Fruit fly (Drosophila melanogaster): ENCODE measurements around the gene CG3281.

The CG3281 gene

DNA sequence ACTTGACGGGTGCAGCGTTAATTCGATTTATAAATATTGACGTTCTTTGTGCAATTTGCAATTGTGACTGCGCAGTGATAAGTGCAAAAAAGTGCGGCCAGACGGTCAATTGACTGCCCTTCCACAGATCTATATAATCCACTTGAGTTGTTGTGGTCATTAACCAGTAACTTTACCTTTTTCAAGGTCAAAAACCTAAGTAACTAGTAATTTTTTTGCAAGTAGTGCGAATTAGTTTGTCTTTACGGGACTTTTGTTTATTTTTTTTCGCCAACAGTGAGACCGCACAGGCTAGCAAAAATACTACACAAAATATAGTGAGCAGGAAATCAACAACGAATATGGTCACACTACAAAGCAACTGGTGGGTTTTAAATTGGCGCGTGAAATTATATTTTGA lies 12.0 kb upstream of the CG3281 start, which contains the start of gene Tango9 (continued):
- TF ChIP-seq pum (GFP tag; optimal IDR thresholded peaks at IDR 0.05) (no peak), bcd (GFP tag; optimal IDR thresholded peaks at IDR 0.05) (no peak), Hsf (GFP tag; optimal IDR thresholded peaks at IDR 0.05) (peak; percentile 9), vnd (GFP tag; IDR thresholded peaks at IDR 0.05; ENCODE audit: partially characterized antibody) (no peak), CG42726 (GFP tag; IDR thresholded peaks at IDR 0.05; ENCODE audit: partially characterized antibody) (no peak), CG10267 (tag; optimal IDR thresholded peaks at IDR 0.05) (peak; percentile 39), CG3847 (GFP tag; IDR thresholded peaks at IDR 0.05) (no peak), cas (GFP tag; IDR thresholded peaks at IDR 0.05) (no peak), CG33213 (GFP tag; optimal IDR thresholded peaks at IDR 0.05) (peak; percentile 28), repo (GFP tag; optimal IDR thresholded peaks at IDR 0.05) (no peak), CG3995 (GFP tag; optimal IDR thresholded peaks at IDR 0.05) (peak; percentile 47), stwl (tag; optimal IDR thresholded peaks at IDR 0.05) (peak; percentile 83), CG18262 (tag; optimal IDR thresholded peaks at IDR 0.05) (no peak), Dfd (GFP tag; optimal IDR thresholded peaks at IDR 0.05) (no peak), HHEX (GFP tag; optimal IDR thresholded peaks at IDR 0.05) (no peak), CG17385 (GFP tag; optimal IDR thresholded peaks at IDR 0.05) (peak; percentile 17), rib (GFP tag; IDR thresholded peaks at IDR 0.05) (peak; percentile 45; the same call in 1 of the 2 replicates), nmo (GFP tag; optimal IDR thresholded peaks at IDR 0.05) (peak; percentile 25), CG2712 (tag; optimal IDR thresholded peaks at IDR 0.05) (peak; percentile 25), CG12104 (GFP tag; optimal IDR thresholded peaks at IDR 0.05) (no peak), her (GFP tag; optimal IDR thresholded peaks at IDR 0.05) (peak; percentile 22), Dbx (GFP tag; IDR thresholded peaks at IDR 0.05) (no peak), CG3407 (GFP tag; optimal IDR thresholded peaks at IDR 0.05) (no peak), ci (GFP tag; IDR thresholded peaks at IDR 0.05) (peak; percentile 62; the same call in 2 of the 3 replicates), Dek (tag; optimal IDR thresholded peaks at IDR 0.05) (no peak), MBD-R2 (GFP tag; IDR thresholded peaks at IDR 0.05) (peak; percentile 78), Vsx1 (GFP tag; optimal IDR thresholded peaks at IDR 0.05) (no peak), gt (GFP tag; IDR thresholded peaks at IDR 0.05) (no peak), ken (GFP tag; IDR thresholded peaks at IDR 0.05) (no peak), pfk (GFP tag; optimal IDR thresholded peaks at IDR 0.05) (no peak), Nf-YA (GFP tag; IDR thresholded peaks at IDR 0.05) (no peak), crp (GFP tag; optimal IDR thresholded peaks at IDR 0.05) (peak in 1 of 2 experiments; percentile 13), YL-1 (GFP tag; optimal IDR thresholded peaks at IDR 0.05) (peak; percentile 39), CG3163 (GFP tag; optimal IDR thresholded peaks at IDR 0.05) (no peak), zen (tag; optimal IDR thresholded peaks at IDR 0.05) (peak; percentile 10), ato (GFP tag; IDR thresholded peaks at IDR 0.05; ENCODE audit: partially characterized antibody) (no peak), Dll (GFP tag; IDR thresholded peaks at IDR 0.05; ENCODE audit: partially characterized antibody) (no peak), Optix (GFP tag; IDR thresholded peaks at IDR 0.05) (no peak), CG4617 (GFP tag; optimal IDR thresholded peaks at IDR 0.05; ENCODE audit: borderline replicate concordance) (peak; percentile 45), CG8924 (tag; optimal IDR thresholded peaks at IDR 0.05) (peak; percentile 20), H2.0 (GFP tag; IDR thresholded peaks at IDR 0.05) (no peak), az2 (GFP tag; optimal IDR thresholded peaks at IDR 0.05) (no peak), Ptx1 (GFP tag; IDR thresholded peaks at IDR 0.05) (no peak), CG13287 (GFP tag; IDR thresholded peaks at IDR 0.05; ENCODE audit: partially characterized antibody) (no peak; the same call in 1 of the 2 replicates), bigmax (GFP tag; optimal IDR thresholded peaks at IDR 0.05) (no peak), lbe (GFP tag; optimal IDR thresholded peaks at IDR 0.05) (no peak), CG2889 (GFP tag; IDR thresholded peaks at IDR 0.05) (no peak), Lpt (GFP tag; optimal IDR thresholded peaks at IDR 0.05) (no peak), ranshi (GFP tag; IDR thresholded peaks at IDR 0.05) (no peak), CG7372 (GFP tag; IDR thresholded peaks at IDR 0.05) (0 out of 2 replicates have a peak, but pooled peaks have one; percentile 18), HmgZ (tag; optimal IDR thresholded peaks at IDR 0.05) (peak; percentile 40)
